Worm (Caenorhabditis elegans): Measurements from ENCODE around the gene pqn-35.

ce11 chrII:4619700-4620099 is 6.9 kb downstream of the pqn-35 start, which contains the start of gene clec-138:
- TF ChIP-seq dao-5 (tag; optimal IDR thresholded peaks at IDR 0.05), result no peak
- no peak for TF ChIP-seq him-1 (tag; optimal IDR thresholded peaks at IDR 0.05)
